Fruit fly (Drosophila melanogaster): ENCODE results near the gene Tektin-C.

Gene Tektin-C

dm6 chr3L:5764922-5765843 lies 31.2 kb downstream of the Tektin-C start, which contains the start of gene CG10576 (continued):
- peak; percentile 60; the same call in 1 of the 2 replicates for TF ChIP-seq hbn (GFP tag; IDR thresholded peaks at IDR 0.05; ENCODE audit: partially characterized antibody)
- peak; percentile 86 for TF ChIP-seq Med (GFP tag)
- TF ChIP-seq sna (GFP tag; IDR thresholded peaks at IDR 0.05; ENCODE audit: partially characterized antibody) = 0 out of 2 replicates have a peak, but pooled peaks have one; percentile 45
- no peak for TF ChIP-seq HLH54F (GFP tag; optimal IDR thresholded peaks at IDR 0.05)
- TF ChIP-seq CG42726 (GFP tag; IDR thresholded peaks at IDR 0.05; ENCODE audit: partially characterized antibody) = no peak
- no peak for TF ChIP-seq disco-r (GFP tag; optimal IDR thresholded peaks at IDR 0.05)
- TF ChIP-seq sisA (GFP tag; IDR thresholded peaks at IDR 0.05) = no peak
- TF ChIP-seq Atf3 (GFP tag; optimal IDR thresholded peaks at IDR 0.05) = no peak
- no peak for TF ChIP-seq klu (GFP tag; IDR thresholded peaks at IDR 0.05)
- TF ChIP-seq CG17328 (GFP tag; IDR thresholded peaks at IDR 0.05) = 0 out of 2 replicates have a peak, but pooled peaks have one; percentile 16
- no peak for TF ChIP-seq bsh (GFP tag; optimal IDR thresholded peaks at IDR 0.05)
- TF ChIP-seq tin (GFP tag; optimal IDR thresholded peaks at IDR 0.05) = no peak
- no peak for TF ChIP-seq lmd (GFP tag; IDR thresholded peaks at IDR 0.05)
- no peak for TF ChIP-seq unpg (GFP tag; optimal IDR thresholded peaks at IDR 0.05)
- no peak for TF ChIP-seq Fer3 (tag; optimal IDR thresholded peaks at IDR 0.05)
- TF ChIP-seq CG7271 (tag; optimal IDR thresholded peaks at IDR 0.05) = no peak
- TF ChIP-seq ftz-f1 (GFP tag; optimal IDR thresholded peaks at IDR 0.05) = no peak
- no peak for TF ChIP-seq gsb-n (tag; optimal IDR thresholded peaks at IDR 0.05)
- TF ChIP-seq Dp (GFP tag; optimal IDR thresholded peaks at IDR 0.05) = peak; percentile 76
- TF ChIP-seq Adf1 (GFP tag; IDR thresholded peaks at IDR 0.05) = no peak
- TF ChIP-seq ci (GFP tag; IDR thresholded peaks at IDR 0.05) = no peak
- peak; percentile 58 for TF ChIP-seq CG10267 (tag; optimal IDR thresholded peaks at IDR 0.05)
- TF ChIP-seq trem (tag; optimal IDR thresholded peaks at IDR 0.05) = peak; percentile 95
- no peak for TF ChIP-seq CG6254 (GFP tag; optimal IDR thresholded peaks at IDR 0.05)
- TF ChIP-seq CG12391 (tag; optimal IDR thresholded peaks at IDR 0.05) = no peak
- no peak for TF ChIP-seq CG7745 (tag; optimal IDR thresholded peaks at IDR 0.05)
- no peak for TF ChIP-seq CG30431 (GFP tag; optimal IDR thresholded peaks at IDR 0.05)
- TF ChIP-seq CG12299 (tag; optimal IDR thresholded peaks at IDR 0.05) = no peak
- TF ChIP-seq CG10654 (GFP tag; optimal IDR thresholded peaks at IDR 0.05) = no peak
- TF ChIP-seq CG3847 (GFP tag; IDR thresholded peaks at IDR 0.05) = peak; percentile 53
- peak; percentile 37 for TF ChIP-seq mam (GFP tag; optimal IDR thresholded peaks at IDR 0.05)
- TF ChIP-seq Trl (optimal IDR thresholded peaks at IDR 0.05) = peak in 1 of 2 experiments; percentile 5
- no peak for TF ChIP-seq Trl (GFP tag; optimal IDR thresholded peaks at IDR 0.05)
- no peak for TF ChIP-seq Camta (GFP tag; optimal IDR thresholded peaks at IDR 0.05)
- no peak for TF ChIP-seq tgo (GFP tag; IDR thresholded peaks at IDR 0.05)
- peak; percentile 5; the same call in 1 of the 2 replicates for TF ChIP-seq CG9932 (GFP tag; IDR thresholded peaks at IDR 0.05)
- no peak for TF ChIP-seq Lim3 (GFP tag; IDR thresholded peaks at IDR 0.05)
- TF ChIP-seq Kr (GFP tag; optimal IDR thresholded peaks at IDR 0.05) = no peak
- no peak for TF ChIP-seq CG1529 (GFP tag; optimal IDR thresholded peaks at IDR 0.05)
- TF ChIP-seq CG13624 (GFP tag; optimal IDR thresholded peaks at IDR 0.05) = peak; percentile 63
- no peak for TF ChIP-seq CG11398 (GFP tag; optimal IDR thresholded peaks at IDR 0.05)
- TF ChIP-seq CG6654 (GFP tag; optimal IDR thresholded peaks at IDR 0.05) = no peak
- TF ChIP-seq gcm2 (GFP tag; optimal IDR thresholded peaks at IDR 0.05) = no peak
- peak; percentile 38; the same call in 1 of the 2 replicates for TF ChIP-seq ato (GFP tag; IDR thresholded peaks at IDR 0.05; ENCODE audit: partially characterized antibody)
- TF ChIP-seq seq (GFP tag; IDR thresholded peaks at IDR 0.05) = no peak
- no peak for TF ChIP-seq CG9876 (GFP tag; optimal IDR thresholded peaks at IDR 0.05)
- TF ChIP-seq exex (tag; optimal IDR thresholded peaks at IDR 0.05) = no peak
- no peak for TF ChIP-seq kah (GFP tag; optimal IDR thresholded peaks at IDR 0.05)
- TF ChIP-seq CG31441 (GFP tag; IDR thresholded peaks at IDR 0.05) = no peak

All from whole organism, embryonic.